Worm (Caenorhabditis elegans): ENCODE results near the gene F42G2.5.
A peak's percentile ranks its signal among the peaks of the same experiment; 100 is the strongest.

Gene F42G2.5

ce11 chrII:2383334-2383733 is 34.5 kb downstream of the F42G2.5 start, which contains the start of gene F16G10.8 (continued):
- no peak for TF ChIP-seq F55B11.4 (tag; optimal IDR thresholded peaks at IDR 0.05; ENCODE audit: borderline replicate concordance, insufficient read depth)

- TF ChIP-seq let-526 (GFP tag; IDR thresholded peaks at IDR 0.05): no peak
- TF ChIP-seq ceh-58 (GFP tag; IDR thresholded peaks at IDR 0.05): no peak
Observed at ce11 chrII:2380174-2380573, 37.6 kb downstream of the F42G2.5 start, which contains the start of gene F16G10.7. TSS of gene F16G10.7 (minus strand) at chrII:2380274.

DNA sequence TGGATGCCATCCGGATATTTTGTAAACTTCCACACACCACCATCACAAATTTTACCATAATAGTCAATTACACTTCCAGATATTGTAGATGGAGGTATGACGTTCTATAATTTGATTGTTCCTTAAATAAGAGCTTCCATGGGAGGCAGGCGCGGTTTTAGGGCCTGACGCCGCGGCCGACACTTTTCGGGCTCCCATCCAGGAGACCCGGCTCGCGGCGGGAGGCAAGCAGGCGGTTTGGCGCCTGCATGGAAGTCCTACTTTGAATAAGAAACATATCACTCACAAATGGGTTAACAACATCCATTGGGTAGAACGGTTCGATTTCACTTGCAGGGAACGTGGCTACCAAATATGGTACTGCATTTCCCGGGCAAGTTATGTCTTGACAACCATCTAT is 38.1 kb downstream of the F42G2.5 start:
- TF ChIP-seq egrh-3 (GFP tag; IDR thresholded peaks at IDR 0.05) (peak; percentile 55; the same call in 1 of the 2 replicates), nhr-80 (tag; optimal IDR thresholded peaks at IDR 0.05) (no peak)

- TF ChIP-seq chd-7 (tag; optimal IDR thresholded peaks at IDR 0.05) (peak; percentile 31), let-607 (tag; optimal IDR thresholded peaks at IDR 0.05) (peak; percentile 79 to 88), xnd-1 (tag; optimal IDR thresholded peaks at IDR 0.05) (no peak), ztf-26 (tag; optimal IDR thresholded peaks at IDR 0.05) (peak; percentile 19), C06A6.2 (GFP tag; conservative IDR thresholded peaks at IDR 0.05) (peak; percentile 61), Y53G8AR.9 (GFP tag; conservative IDR thresholded peaks at IDR 0.05) (0 out of 2 replicates have a peak, but pooled peaks have one; percentile 55), zim-3 (tag; optimal IDR thresholded peaks at IDR 0.05) (no peak), ceh-40 (GFP tag; IDR thresholded peaks at IDR 0.05) (0 out of 2 replicates have a peak, but pooled peaks have one; percentile 2), nhr-90 (tag; optimal IDR thresholded peaks at IDR 0.05) (peak; percentile 97), gei-17 (GFP tag; optimal IDR thresholded peaks at IDR 0.05) (peak; percentile 61), mcd-1 (GFP tag; IDR thresholded peaks at IDR 0.05) (no peak; the same call in none of the 2 replicates), athp-1 (tag; optimal IDR thresholded peaks at IDR 0.05) (no peak), zfh-2 (GFP tag; conservative IDR thresholded peaks at IDR 0.05) (no peak), dox-1 (GFP tag; IDR thresholded peaks at IDR 0.05) (peak; percentile 90; the same call in 1 of the 2 replicates), ztf-3 (GFP tag; optimal IDR thresholded peaks at IDR 0.05) (peak; percentile 80), C17E4.6 (GFP tag; IDR thresholded peaks at IDR 0.05) (no peak), F22D6.2 (tag; optimal IDR thresholded peaks at IDR 0.05) (peak; percentile 86), Y56A3A.18 (GFP tag; IDR thresholded peaks at IDR 0.05) (peak; percentile 51; the same call in 1 of the 2 replicates), ceh-100 (GFP tag; IDR thresholded peaks at IDR 0.05) (no peak), snpc-4 (GFP tag; optimal IDR thresholded peaks at IDR 0.05) (no peak), snpc-4 (tag; optimal IDR thresholded peaks at IDR 0.05) (peak in 1 of 4 experiments; percentile 44), him-1 (tag; optimal IDR thresholded peaks at IDR 0.05) (no peak), T26A5.8 (tag; optimal IDR thresholded peaks at IDR 0.05) (no peak), pbrm-1 (GFP tag; IDR thresholded peaks at IDR 0.05) (peak; percentile 28; the same call in 1 of the 2 replicates), let-526 (GFP tag; IDR thresholded peaks at IDR 0.05) (0 out of 2 replicates have a peak, but pooled peaks have one; percentile 17), tbp1 (GFP tag; optimal IDR thresholded peaks at IDR 0.05) (peak; percentile 65), K11D2.4 (GFP tag; IDR thresholded peaks at IDR 0.05) (0 out of 2 replicates have a peak, but pooled peaks have one; percentile 20), nhr-80 (tag; optimal IDR thresholded peaks at IDR 0.05) (peak; percentile 100), repo-1 (tag; optimal IDR thresholded peaks at IDR 0.05) (peak; percentile 76), lir-1 (GFP tag; conservative IDR thresholded peaks at IDR 0.05) (0 out of 2 replicates have a peak, but pooled peaks have one; percentile 45), ztf-22 (GFP tag; optimal IDR thresholded peaks at IDR 0.05) (peak; percentile 100), madf-10 (tag; optimal IDR thresholded peaks at IDR 0.05) (peak; percentile 41), lag-1 (GFP tag; IDR thresholded peaks at IDR 0.05) (no peak), rec-8 (tag; optimal IDR thresholded peaks at IDR 0.05) (no peak), ets-4 (GFP tag; optimal IDR thresholded peaks at IDR 0.05) (peak; percentile 99), egl-44 (GFP tag; IDR thresholded peaks at IDR 0.05) (peak; percentile 97), attf-5 (GFP tag; optimal IDR thresholded peaks at IDR 0.05) (peak; percentile 3), F49E8.2 (tag; optimal IDR thresholded peaks at IDR 0.05; ENCODE audit: insufficient read depth) (no peak), tlf-1 (GFP tag; optimal IDR thresholded peaks at IDR 0.05) (peak; percentile 84)
Observed at ce11 chrII:2378465-2379009, 39.3 kb downstream of the F42G2.5 start.
